Worm (Caenorhabditis elegans): Measurements from ENCODE around the gene idpp-6.
A peak's percentile ranks its signal among the peaks of the same experiment; 100 is the strongest.

ce11 chrX:6808640-6809039 lies 25.7 kb downstream of the idpp-6 start:
- TF ChIP-seq zag-1 (tag; optimal IDR thresholded peaks at IDR 0.05) = no peak
- no peak for TF ChIP-seq elt-3 (tag; optimal IDR thresholded peaks at IDR 0.05)
- TF ChIP-seq nhr-11 (tag; optimal IDR thresholded peaks at IDR 0.05) = no peak
- no peak for TF ChIP-seq nhr-12 (tag; optimal IDR thresholded peaks at IDR 0.05)
- no peak for TF ChIP-seq unc-62 (GFP tag; optimal IDR thresholded peaks at IDR 0.05)
- peak; percentile 41 for TF ChIP-seq gmeb-1 (tag; optimal IDR thresholded peaks at IDR 0.05)
- peak; percentile 10 for TF ChIP-seq ceh-16 (tag; optimal IDR thresholded peaks at IDR 0.05)
- no peak for TF ChIP-seq Y55F3AM.14 (GFP tag; optimal IDR thresholded peaks at IDR 0.05)
- no peak for TF ChIP-seq elt-1 (tag; optimal IDR thresholded peaks at IDR 0.05)
- TF ChIP-seq lin-13 (GFP tag; optimal IDR thresholded peaks at IDR 0.05) = no peak
- TF ChIP-seq lin-39 (tag; optimal IDR thresholded peaks at IDR 0.05) = no peak
- no peak for TF ChIP-seq alr-1 (tag; optimal IDR thresholded peaks at IDR 0.05)
- no peak for TF ChIP-seq ZK546.5 (tag; optimal IDR thresholded peaks at IDR 0.05)
